Fruit fly (Drosophila melanogaster): Measurements from ENCODE around the gene CG15547.

The CG15547 gene

dm6 chr3R:30840741-30841140, 42.6 kb downstream of the CG15547 start:
- no peak for TF ChIP-seq CG17801 (GFP tag; optimal IDR thresholded peaks at IDR 0.05; ENCODE audit: partially characterized antibody)

dm6 chr3R:30833078-30833477, 50.2 kb downstream of the CG15547 start:
- no peak for TF ChIP-seq CG17801 (GFP tag; optimal IDR thresholded peaks at IDR 0.05; ENCODE audit: partially characterized antibody)

dm6 chr3R:30832130-30832529, 51.2 kb downstream of the CG15547 start:
- no peak for TF ChIP-seq CG17801 (GFP tag; optimal IDR thresholded peaks at IDR 0.05; ENCODE audit: partially characterized antibody)

All from ovary, adult (tissue).